Worm (Caenorhabditis elegans) whole organism, L4 larva: ENCODE results near the gene ocr-2.

Experiments
- R02D3.7 ChIP-seq: fragments of 150-350 bp; sonication (generic microtip); optimal IDR thresholded peaks from 3 replicates; lab custom pipeline; 2014; ENCODE audit warnings: missing biosample characterization, missing genetic modification characterization
- Y105C5A.15 ChIP-seq: fragments of 200-800 bp; sonication (Bioruptor generic); IDR thresholded peaks from 2 replicates; pipeline ENCODE4 v1.3.6; 2022; ENCODE audit warnings: missing genetic modification characterization, missing compliant biosample characterization
- lin-1 ChIP-seq: fragments of 200-800 bp; sonication (Bioruptor generic); IDR thresholded peaks from 2 replicates; pipeline ENCODE4 v1.3.6; 2022; ENCODE audit warnings: missing genetic modification reagents, missing genetic modification characterization, missing compliant biosample characterization
- lin-15B ChIP-seq: fragments of 150-350 bp; sonication (generic microtip); optimal IDR thresholded peaks from 3 replicates; lab custom pipeline; 2014; ENCODE audit warnings: missing biosample characterization, missing genetic modification characterization
- mep-1 ChIP-seq: fragments of 150-350 bp; sonication (generic microtip); optimal IDR thresholded peaks from 3 replicates; lab custom pipeline; 2014; ENCODE audit warnings: missing biosample characterization, missing genetic modification characterization
- mes-2 ChIP-seq: sonication (generic microtip); optimal IDR thresholded peaks from 2 replicates; lab custom pipeline; 2016; ENCODE audit warnings: missing genotype, mild to moderate bottlenecking, missing genetic modification characterization, missing compliant biosample characterization; ENCODE audit not compliant: poor library complexity, severe bottlenecking
- nhr-6 ChIP-seq: fragments of 150-350 bp; optimal IDR thresholded peaks from 2 replicates; lab custom pipeline; 2014; ENCODE audit warnings: missing biosample characterization, missing genetic modification characterization
- pqm-1 ChIP-seq: sonication (generic microtip); optimal IDR thresholded peaks from 2 replicates; lab custom pipeline; 2017; ENCODE audit warnings: missing biosample characterization, missing genetic modification characterization
- skn-1 ChIP-seq: fragments of 150-350 bp; optimal IDR thresholded peaks from 2 replicates; lab custom pipeline; 2014; ENCODE audit warnings: missing biosample characterization, missing genetic modification characterization
- unc-62 ChIP-seq, 3 experiments: fragments of 150-350 bp in 1 of 3; sonication (generic microtip); optimal IDR thresholded peaks in 2 of 3; peaks in 1 of 3; 1 replicate in 1 of 3; 2 replicates in 2 of 3; lab custom pipeline; 2014 to 2017; ENCODE audit warnings: missing biosample characterization in 3 of 3, missing genetic modification characterization in 3 of 3, missing genetic modification reagents in 3 of 3, missing genotype in 1 of 3
- zag-1 ChIP-seq: fragments of 150-350 bp; optimal IDR thresholded peaks from 2 replicates; lab custom pipeline; 2014; ENCODE audit warnings: missing biosample characterization, missing genetic modification characterization

DNA sequence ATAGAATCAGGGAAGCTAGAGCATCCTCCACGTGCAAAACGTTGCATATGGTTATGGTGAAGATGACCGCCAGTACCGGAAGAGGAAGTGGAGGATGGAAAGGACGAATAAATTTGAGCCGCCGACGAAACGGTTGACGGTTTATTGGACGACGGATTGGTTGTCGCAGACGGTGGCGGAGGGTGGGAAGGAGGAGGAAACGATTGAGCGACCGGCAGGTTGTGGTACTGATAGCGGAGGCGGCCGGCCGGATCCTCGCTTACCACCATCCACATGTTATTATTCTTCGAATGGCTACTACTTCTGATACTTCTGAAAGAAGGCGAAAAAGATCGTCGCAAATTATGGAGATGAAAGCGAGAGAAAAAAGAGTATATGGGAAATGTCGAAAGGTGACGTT lies 27.0 kb downstream of the ocr-2 start:
- TF ChIP-seq skn-1 (no peak), mes-2 (tag; lab: Kevin White, UChicago) (no peak), lin-1 (GFP tag; lab: Robert Waterston, UW) (no peak), unc-62 (GFP tag; optimal IDR thresholded peaks at IDR 0.05 in 1 of 2; lab: Kevin White, UChicago) (no peak), unc-62 (tag; optimal IDR thresholded peaks at IDR 0.05; lab: Kevin White, UChicago) (no peak), R02D3.7 (tag; lab: Kevin White, UChicago) (no peak), mep-1 (tag; lab: Kevin White, UChicago) (no peak), zag-1 (no peak), Y105C5A.15 (no peak), nhr-6 (tag; lab: Kevin White, UChicago) (no peak), lin-15B (tag; lab: Kevin White, UChicago) (no peak), pqm-1 (tag; lab: Kevin White, UChicago) (no peak)
